Fruit fly (Drosophila melanogaster): ENCODE results near the gene epsilonCOP.

Gene epsilonCOP

dm6 chr2L:6471978-6472776, 16.7 kb upstream of the epsilonCOP start (continued):
- TF ChIP-seq CG18476 (GFP tag; optimal IDR thresholded peaks at IDR 0.05): peak; percentile 40
- TF ChIP-seq CG1647 (GFP tag; optimal IDR thresholded peaks at IDR 0.05): no peak
- no peak for TF ChIP-seq onecut (GFP tag; IDR thresholded peaks at IDR 0.05)
- no peak for TF ChIP-seq en (GFP tag; optimal IDR thresholded peaks at IDR 0.05)
- TF ChIP-seq CG1602 (GFP tag; optimal IDR thresholded peaks at IDR 0.05): no peak
- no peak for TF ChIP-seq CG7745 (tag; optimal IDR thresholded peaks at IDR 0.05)
- TF ChIP-seq CG7928 (GFP tag; optimal IDR thresholded peaks at IDR 0.05): no peak
- TF ChIP-seq Hr51 (GFP tag; optimal IDR thresholded peaks at IDR 0.05): peak in 1 of 2 experiments; percentile 39
- peak; percentile 35 for TF ChIP-seq CG2712 (tag; optimal IDR thresholded peaks at IDR 0.05)
- TF ChIP-seq gsb-n (tag; optimal IDR thresholded peaks at IDR 0.05): no peak
- TF ChIP-seq Med (GFP tag): peak; percentile 68
- peak; percentile 92 for TF ChIP-seq D19B (GFP tag; optimal IDR thresholded peaks at IDR 0.05)
- TF ChIP-seq tup (GFP tag; optimal IDR thresholded peaks at IDR 0.05): no peak
- no peak for TF ChIP-seq CG43689 (GFP tag; IDR thresholded peaks at IDR 0.05)
- TF ChIP-seq Taf1 (GFP tag; IDR thresholded peaks at IDR 0.05): peak; percentile 32; the same call in 1 of the 2 replicates
- TF ChIP-seq fd102C (GFP tag; optimal IDR thresholded peaks at IDR 0.05): no peak
- TF ChIP-seq Dfd (GFP tag; optimal IDR thresholded peaks at IDR 0.05): no peak
- no peak for TF ChIP-seq CG17385 (GFP tag; optimal IDR thresholded peaks at IDR 0.05)
- peak; percentile 6 for TF ChIP-seq CG12391 (tag; optimal IDR thresholded peaks at IDR 0.05)
- no peak for TF ChIP-seq CG1832 (GFP tag; optimal IDR thresholded peaks at IDR 0.05)
- TF ChIP-seq CG4404 (GFP tag; IDR thresholded peaks at IDR 0.05): no peak
- TF ChIP-seq unc-4 (GFP tag; IDR thresholded peaks at IDR 0.05; ENCODE audit: partially characterized antibody): no peak
- no peak; the same call in 2 of the 3 replicates for TF ChIP-seq CG7357 (GFP tag; IDR thresholded peaks at IDR 0.05)
- peak; percentile 10 for TF ChIP-seq CG18599 (GFP tag; optimal IDR thresholded peaks at IDR 0.05)
- TF ChIP-seq D19A (tag; optimal IDR thresholded peaks at IDR 0.05): peak; percentile 31
- no peak for TF ChIP-seq CG32532 (GFP tag; IDR thresholded peaks at IDR 0.05)
- no peak for TF ChIP-seq crp (GFP tag; optimal IDR thresholded peaks at IDR 0.05)
- peak; percentile 33 for TF ChIP-seq CoRest (tag; optimal IDR thresholded peaks at IDR 0.05)
- TF ChIP-seq Ets65A (GFP tag): no peak
- TF ChIP-seq CG42726 (GFP tag; IDR thresholded peaks at IDR 0.05; ENCODE audit: partially characterized antibody): no peak
- no peak for TF ChIP-seq CG3407 (GFP tag; optimal IDR thresholded peaks at IDR 0.05)
- peak; percentile 34 for TF ChIP-seq CG5180 (GFP tag; optimal IDR thresholded peaks at IDR 0.05)
- TF ChIP-seq bcd (GFP tag; optimal IDR thresholded peaks at IDR 0.05): peak; percentile 38
- TF ChIP-seq gcm2 (GFP tag; optimal IDR thresholded peaks at IDR 0.05): no peak
- TF ChIP-seq Mes4 (GFP tag; optimal IDR thresholded peaks at IDR 0.05): no peak
- peak; percentile 75; the same call in 1 of the 3 replicates for TF ChIP-seq CG2199 (GFP tag; IDR thresholded peaks at IDR 0.05)
- no peak for TF ChIP-seq Aef1 (GFP tag; IDR thresholded peaks at IDR 0.05)
- no peak for TF ChIP-seq Dip2 (GFP tag; IDR thresholded peaks at IDR 0.05)

All from whole organism, embryonic.